Worm (Caenorhabditis elegans) whole organism, L4 larva: Measurements from ENCODE around the gene F22D3.4.
A peak's percentile ranks its signal among the peaks of the same experiment; 100 is the strongest.

Experiments used
- T26A8.4 ChIP-seq: fragments of 200-800 bp; sonication (Bioruptor generic); IDR thresholded peaks from 2 replicates; pipeline ENCODE4 v1.3.6; 2022; ENCODE audit warnings: missing genetic modification characterization, missing compliant biosample characterization
- Y48G9A.11 ChIP-seq: fragments of 200-800 bp; sonication (Bioruptor generic); IDR thresholded peaks from 2 replicates; pipeline ENCODE4 v1.3.6; 2022; ENCODE audit warnings: missing genetic modification reagents, missing genetic modification characterization, missing compliant biosample characterization
- ceh-44 ChIP-seq: fragments of 200-800 bp; sonication (Bioruptor generic); IDR thresholded peaks from 2 replicates; pipeline ENCODE4 v1.3.6; 2022; ENCODE audit warnings: missing genetic modification reagents, missing genetic modification characterization, missing compliant biosample characterization
- daf-8 ChIP-seq: fragments of 200-800 bp; sonication (Bioruptor generic); IDR thresholded peaks from 2 replicates; pipeline ENCODE4 v1.3.6; 2022; ENCODE audit warnings: missing genetic modification characterization, missing compliant biosample characterization
- dpl-1 ChIP-seq: fragments of 150-350 bp; optimal IDR thresholded peaks from 2 replicates; lab custom pipeline; 2014; ENCODE audit warnings: missing biosample characterization, missing genetic modification reagents, missing genetic modification characterization
- mep-1 ChIP-seq: fragments of 150-350 bp; sonication (generic microtip); optimal IDR thresholded peaks from 3 replicates; lab custom pipeline; 2014; ENCODE audit warnings: missing biosample characterization, missing genetic modification characterization
- nhr-237 ChIP-seq: sonication (generic microtip); optimal IDR thresholded peaks from 2 replicates; lab custom pipeline; 2017; ENCODE audit warnings: missing biosample characterization, missing genetic modification characterization
- nhr-28 ChIP-seq: fragments of 150-350 bp; optimal IDR thresholded peaks from 2 replicates; lab custom pipeline; 2014; ENCODE audit warnings: missing biosample characterization, missing genetic modification characterization
- nhr-77 ChIP-seq: fragments of 150-350 bp; optimal IDR thresholded peaks from 2 replicates; lab custom pipeline; 2014; ENCODE audit warnings: missing biosample characterization, missing genetic modification characterization
- snpc-4 ChIP-seq: fragments of 150-350 bp; optimal IDR thresholded peaks from 2 replicates; lab custom pipeline; 2014; ENCODE audit warnings: missing biosample characterization, missing genetic modification characterization
- spr-1 ChIP-seq: sonication (generic microtip); optimal IDR thresholded peaks from 2 replicates; lab custom pipeline; 2016; ENCODE audit warnings: mild to moderate bottlenecking, missing genetic modification characterization, missing compliant biosample characterization
- zag-1 ChIP-seq: fragments of 150-350 bp; optimal IDR thresholded peaks from 2 replicates; lab custom pipeline; 2014; ENCODE audit warnings: missing biosample characterization, missing genetic modification characterization

DNA sequence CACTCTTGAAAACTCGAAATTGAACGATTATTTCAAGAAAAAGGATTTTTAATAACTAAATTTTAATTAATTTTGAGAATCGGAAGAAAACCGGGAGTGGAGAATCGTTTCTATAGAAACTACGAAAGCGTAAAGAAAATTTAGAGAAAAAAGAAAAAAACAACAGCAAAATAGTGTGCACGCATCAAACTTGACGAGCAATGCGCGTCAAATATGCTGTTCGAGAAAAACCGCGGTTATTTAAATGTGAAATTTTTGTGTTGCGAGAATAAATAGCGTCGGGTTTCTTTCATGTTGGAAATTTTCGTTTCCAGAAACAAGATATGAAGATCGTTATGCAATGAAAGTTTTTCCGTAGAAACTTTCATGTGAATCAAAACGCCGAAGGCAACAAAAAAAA is 46.6 kb upstream of the F22D3.4 start:
- TF ChIP-seq zag-1 (tag; lab: Kevin White, UChicago) = no peak
- peak; percentile 88 for TF ChIP-seq dpl-1 (GFP tag; lab: Kevin White, UChicago)
- no peak for TF ChIP-seq spr-1 (tag; lab: Kevin White, UChicago)
- TF ChIP-seq mep-1 (tag; lab: Kevin White, UChicago) = no peak
- TF ChIP-seq nhr-28 = no peak
- no peak for TF ChIP-seq Y48G9A.11 (GFP tag; lab: Robert Waterston, UW)
- no peak for TF ChIP-seq T26A8.4 (GFP tag; lab: Robert Waterston, UW)
- no peak for TF ChIP-seq daf-8 (GFP tag; lab: Robert Waterston, UW)
- no peak for TF ChIP-seq snpc-4 (tag; lab: Kevin White, UChicago)
- TF ChIP-seq ceh-44 (GFP tag; lab: Robert Waterston, UW) = no peak
- no peak for TF ChIP-seq nhr-77
- TF ChIP-seq nhr-237 (tag; lab: Kevin White, UChicago) = no peak
